Fruit fly (Drosophila melanogaster): Measurements from ENCODE around the gene beta-Spec.

The beta-Spec gene

dm6 chrX:17657050-17657696, at the start of gene beta-Spec (continued):
- TF ChIP-seq Hr3 (GFP tag; optimal IDR thresholded peaks at IDR 0.05), result no peak
- peak; percentile 12 for TF ChIP-seq grau (tag; optimal IDR thresholded peaks at IDR 0.05)
- TF ChIP-seq amos (GFP tag; IDR thresholded peaks at IDR 0.05; ENCODE audit: partially characterized antibody), result no peak
- peak; percentile 39; the same call in 1 of the 2 replicates for TF ChIP-seq Rfx (GFP tag; IDR thresholded peaks at IDR 0.05)
- TF ChIP-seq knrl (GFP tag; IDR thresholded peaks at IDR 0.05; ENCODE audit: partially characterized antibody), result no peak
- no peak for TF ChIP-seq B-H2 (GFP tag; optimal IDR thresholded peaks at IDR 0.05)
- TF ChIP-seq Dad (GFP tag; optimal IDR thresholded peaks at IDR 0.05), result no peak
- TF ChIP-seq Neu2 (GFP tag; optimal IDR thresholded peaks at IDR 0.05; ENCODE audit: borderline replicate concordance), result no peak
- no peak for TF ChIP-seq CG12155 (GFP tag; optimal IDR thresholded peaks at IDR 0.05)
- TF ChIP-seq Gsc (GFP tag; IDR thresholded peaks at IDR 0.05), result no peak
- no peak for TF ChIP-seq CG1792 (GFP tag; optimal IDR thresholded peaks at IDR 0.05)
- TF ChIP-seq nom (GFP tag; optimal IDR thresholded peaks at IDR 0.05), result no peak
- TF ChIP-seq Asciz (GFP tag; optimal IDR thresholded peaks at IDR 0.05), result no peak
- TF ChIP-seq CG17612 (GFP tag; IDR thresholded peaks at IDR 0.05), result no peak
- TF ChIP-seq tap (tag; optimal IDR thresholded peaks at IDR 0.05), result no peak
- no peak for TF ChIP-seq CG4707 (GFP tag; optimal IDR thresholded peaks at IDR 0.05)
- TF ChIP-seq ara (GFP tag; IDR thresholded peaks at IDR 0.05), result no peak
- TF ChIP-seq CG10565 (GFP tag; optimal IDR thresholded peaks at IDR 0.05), result no peak
- no peak for TF ChIP-seq wek (GFP tag; optimal IDR thresholded peaks at IDR 0.05)
- no peak for TF ChIP-seq CG14050 (GFP tag; IDR thresholded peaks at IDR 0.05)
- TF ChIP-seq MBD-R2 (GFP tag; IDR thresholded peaks at IDR 0.05), result peak; percentile 21; the same call in 1 of the 2 replicates
- no peak for TF ChIP-seq Antp (GFP tag; optimal IDR thresholded peaks at IDR 0.05)
- TF ChIP-seq klu (GFP tag; IDR thresholded peaks at IDR 0.05), result no peak
- TF ChIP-seq Hmx (GFP tag; optimal IDR thresholded peaks at IDR 0.05), result no peak
- no peak for TF ChIP-seq NC2α (GFP tag; optimal IDR thresholded peaks at IDR 0.05)
- TF ChIP-seq kay (GFP tag; optimal IDR thresholded peaks at IDR 0.05), result no peak
- TF ChIP-seq org-1 (GFP tag; optimal IDR thresholded peaks at IDR 0.05), result no peak
- 0 out of 2 replicates have a peak, but pooled peaks have one; percentile 25 for TF ChIP-seq bbx (GFP tag; IDR thresholded peaks at IDR 0.05; ENCODE audit: partially characterized antibody)
- TF ChIP-seq CG11247 (GFP tag; IDR thresholded peaks at IDR 0.05), result no peak
- no peak for TF ChIP-seq Camta (GFP tag; optimal IDR thresholded peaks at IDR 0.05)
- TF ChIP-seq nerfin-2 (GFP tag; IDR thresholded peaks at IDR 0.05; ENCODE audit: partially characterized antibody), result no peak
- peak; percentile 9 for TF ChIP-seq CG12391 (tag; optimal IDR thresholded peaks at IDR 0.05)
- no peak for TF ChIP-seq unpg (GFP tag; optimal IDR thresholded peaks at IDR 0.05)
- TF ChIP-seq en (GFP tag; optimal IDR thresholded peaks at IDR 0.05), result no peak
- no peak for TF ChIP-seq CG8944 (GFP tag; optimal IDR thresholded peaks at IDR 0.05)
- TF ChIP-seq ranshi (GFP tag; IDR thresholded peaks at IDR 0.05), result no peak
- no peak for TF ChIP-seq Bteb2 (GFP tag; optimal IDR thresholded peaks at IDR 0.05)
- no peak for TF ChIP-seq CG16815 (GFP tag; optimal IDR thresholded peaks at IDR 0.05)
- TF ChIP-seq CG17328 (GFP tag; IDR thresholded peaks at IDR 0.05), result no peak
- TF ChIP-seq CG3407 (GFP tag; optimal IDR thresholded peaks at IDR 0.05), result no peak
- no peak for TF ChIP-seq CG10431 (GFP tag; optimal IDR thresholded peaks at IDR 0.05)
- no peak for TF ChIP-seq lab (GFP tag; optimal IDR thresholded peaks at IDR 0.05)
- TF ChIP-seq chinmo (GFP tag; IDR thresholded peaks at IDR 0.05; ENCODE audit: partially characterized antibody), result no peak
- no peak for TF ChIP-seq ci (GFP tag; IDR thresholded peaks at IDR 0.05)
- TF ChIP-seq CG2116 (GFP tag; optimal IDR thresholded peaks at IDR 0.05), result no peak
- no peak for TF ChIP-seq CG18599 (GFP tag; optimal IDR thresholded peaks at IDR 0.05)
- TF ChIP-seq CG11398 (GFP tag; optimal IDR thresholded peaks at IDR 0.05), result no peak
- no peak for TF ChIP-seq her (GFP tag; optimal IDR thresholded peaks at IDR 0.05)
- no peak for TF ChIP-seq ftz-f1 (GFP tag; optimal IDR thresholded peaks at IDR 0.05)
- TF ChIP-seq ems (GFP tag; optimal IDR thresholded peaks at IDR 0.05), result no peak
- TF ChIP-seq Deaf1 (tag; optimal IDR thresholded peaks at IDR 0.05), result no peak
